Fruit fly (Drosophila melanogaster): ENCODE data around the gene Zasp67.

Gene Zasp67

DNA sequence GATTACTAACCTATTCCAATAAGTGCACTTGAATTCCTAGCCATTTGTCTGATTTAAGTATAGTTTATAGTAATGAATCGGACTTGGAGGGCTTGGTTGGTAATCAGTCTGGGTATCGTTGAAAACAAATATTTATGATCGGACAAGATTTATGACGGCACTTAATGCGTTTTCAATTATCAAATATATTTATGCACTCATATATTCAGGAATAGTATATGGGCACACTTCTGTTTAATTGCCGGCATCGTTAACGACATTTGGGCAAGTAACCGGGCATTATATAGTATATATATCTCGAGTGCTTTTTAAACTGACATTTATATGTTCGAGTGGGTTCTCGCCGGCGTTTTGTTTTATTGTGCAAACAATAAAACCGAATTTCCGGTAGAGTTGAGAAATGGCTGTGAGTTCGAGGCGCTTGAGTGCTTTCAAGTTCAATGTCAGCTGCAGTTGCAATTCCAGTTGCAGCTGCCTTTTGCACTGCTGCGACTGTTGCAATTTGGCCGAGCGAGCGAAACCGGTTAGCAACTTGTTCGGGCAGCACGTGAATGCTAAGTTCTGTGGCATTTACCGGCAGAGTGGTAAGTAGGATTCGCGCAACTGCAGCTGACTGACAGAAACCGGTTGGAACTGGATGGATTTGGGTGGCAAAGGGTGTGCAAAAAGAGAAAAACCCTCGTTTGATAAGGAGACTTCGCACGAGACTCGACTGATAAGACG lies 29.7 kb downstream of the Zasp67 start:
- TF ChIP-seq ss (GFP tag; optimal IDR thresholded peaks at IDR 0.05), result peak in 1 of 2 experiments; percentile 43
- TF ChIP-seq CG6854 (GFP tag; optimal IDR thresholded peaks at IDR 0.05), result peak; percentile 71
- TF ChIP-seq cyc (GFP tag; optimal IDR thresholded peaks at IDR 0.05), result no peak
- peak; percentile 16; the same call in 1 of the 3 replicates for TF ChIP-seq eg (GFP tag; IDR thresholded peaks at IDR 0.05)
- TF ChIP-seq fd85E (GFP tag; optimal IDR thresholded peaks at IDR 0.05), result no peak
- TF ChIP-seq Lpt (GFP tag; optimal IDR thresholded peaks at IDR 0.05), result peak; percentile 12
- peak; percentile 17 for TF ChIP-seq CG6276 (GFP tag; optimal IDR thresholded peaks at IDR 0.05)
- TF ChIP-seq dsx (GFP tag; optimal IDR thresholded peaks at IDR 0.05; ENCODE audit: poor library complexity, severe bottlenecking), result peak; percentile 72
- TF ChIP-seq Eip78C (GFP tag), result peak; percentile 21

DNA sequence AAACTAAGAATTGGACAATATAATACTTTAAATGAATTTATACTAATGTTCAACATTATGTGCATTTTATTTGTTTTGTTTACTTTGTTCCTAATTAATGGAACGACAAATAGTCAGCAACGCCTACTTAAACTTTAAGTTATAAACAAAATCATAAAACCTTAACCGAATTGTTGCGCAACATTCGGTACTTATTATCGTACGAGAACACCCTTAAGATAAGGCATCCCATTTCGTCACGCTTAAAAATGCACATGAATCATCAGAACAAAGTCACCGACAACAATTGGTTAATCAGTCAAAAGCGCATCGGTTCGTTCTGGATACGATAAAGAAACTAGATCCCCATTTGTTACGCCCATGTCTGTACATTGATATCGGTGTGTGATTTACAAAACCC lies 31.1 kb downstream of the Zasp67 start:
- peak; percentile 72 for TF ChIP-seq vri (GFP tag; optimal IDR thresholded peaks at IDR 0.05)
- no peak for TF ChIP-seq OdsH (GFP tag; optimal IDR thresholded peaks at IDR 0.05)
- TF ChIP-seq Eip78C (GFP tag), result peak; percentile 32

DNA sequence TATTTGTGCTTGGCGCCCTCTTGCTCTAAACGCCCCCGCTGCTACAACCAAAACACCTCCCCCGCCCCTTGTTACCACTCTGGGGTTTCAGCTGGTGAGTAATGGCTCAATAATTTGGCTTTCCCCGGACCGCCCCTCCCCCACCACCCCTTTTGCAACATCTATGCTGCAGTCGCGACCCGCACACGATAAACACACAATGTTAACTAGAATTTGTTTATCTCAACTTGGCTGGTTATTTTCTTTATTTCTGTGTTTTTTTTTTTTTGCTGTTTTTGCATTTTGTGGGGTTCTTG lies 31.8 kb downstream of the Zasp67 start:
- TF ChIP-seq CG1621 (tag; optimal IDR thresholded peaks at IDR 0.05) (no peak), Met (GFP tag; optimal IDR thresholded peaks at IDR 0.05) (no peak), CG6808 (GFP tag; optimal IDR thresholded peaks at IDR 0.05) (no peak), Eip78C (GFP tag) (no peak), dac (GFP tag; optimal IDR thresholded peaks at IDR 0.05) (no peak), topi (GFP tag; optimal IDR thresholded peaks at IDR 0.05) (no peak), CG6163 (GFP tag; IDR thresholded peaks at IDR 0.05) (no peak), vri (GFP tag; optimal IDR thresholded peaks at IDR 0.05) (no peak), svp (GFP tag) (no peak), net (GFP tag; optimal IDR thresholded peaks at IDR 0.05) (no peak), CG6854 (GFP tag; optimal IDR thresholded peaks at IDR 0.05) (no peak), CG7368 (GFP tag; optimal IDR thresholded peaks at IDR 0.05) (no peak), achi (GFP tag; optimal IDR thresholded peaks at IDR 0.05) (no peak), CG11902 (GFP tag; optimal IDR thresholded peaks at IDR 0.05) (no peak)

DNA sequence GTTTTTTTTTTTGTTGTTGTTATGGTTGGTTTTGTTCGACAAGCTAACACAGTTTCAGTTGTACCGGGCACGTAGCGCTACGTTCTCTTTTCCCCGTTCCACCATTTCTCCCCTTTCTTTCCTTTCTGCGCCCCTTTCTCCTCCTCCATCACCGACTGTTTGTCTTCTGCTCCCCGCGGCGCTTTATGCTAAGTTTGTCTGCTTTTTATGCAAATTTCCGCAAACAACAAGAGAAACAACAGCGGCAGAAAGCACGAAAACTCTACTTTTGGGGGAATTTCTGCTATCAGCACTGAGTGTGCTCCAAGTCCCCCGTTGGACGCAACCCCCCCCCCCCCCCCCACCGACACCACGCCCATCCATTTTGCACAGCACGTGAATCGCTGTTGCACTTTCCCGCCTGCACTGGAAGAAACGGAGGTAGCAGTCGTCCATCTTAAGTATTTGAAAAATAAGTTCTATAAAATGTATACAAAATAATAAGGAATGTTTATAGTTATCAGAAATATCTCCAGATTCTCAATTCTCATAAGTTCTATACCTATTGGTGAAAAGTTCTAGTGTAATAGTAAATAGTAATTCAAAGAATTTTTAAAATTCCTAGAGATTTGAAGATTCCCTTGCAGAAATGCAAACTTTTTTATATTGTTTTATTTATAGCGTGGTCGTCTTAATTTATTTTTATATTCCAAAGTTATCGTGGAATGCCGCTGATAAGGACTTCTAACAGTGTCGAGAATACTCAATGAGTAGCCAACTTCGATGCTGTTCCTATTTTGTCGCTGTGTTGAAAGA lies 32.4 kb downstream of the Zasp67 start:
- TF ChIP-seq fkh (GFP tag; optimal IDR thresholded peaks at IDR 0.05) (no peak), vri (GFP tag; optimal IDR thresholded peaks at IDR 0.05) (no peak), CG3032 (tag; optimal IDR thresholded peaks at IDR 0.05) (peak; percentile 37), dac (GFP tag; optimal IDR thresholded peaks at IDR 0.05) (peak; percentile 16), Sox102F (GFP tag; optimal IDR thresholded peaks at IDR 0.05) (no peak), spab (GFP tag; optimal IDR thresholded peaks at IDR 0.05) (no peak), Hr38 (GFP tag; optimal IDR thresholded peaks at IDR 0.05) (no peak), CG16779 (tag; optimal IDR thresholded peaks at IDR 0.05) (no peak), CG10669 (GFP tag; optimal IDR thresholded peaks at IDR 0.05) (peak; percentile 26), acj6 (GFP tag; optimal IDR thresholded peaks at IDR 0.05) (peak; percentile 32), achi (GFP tag; optimal IDR thresholded peaks at IDR 0.05) (peak; percentile 34), CG8119 (GFP tag; IDR thresholded peaks at IDR 0.05) (peak; percentile 57), CG4318 (GFP tag; optimal IDR thresholded peaks at IDR 0.05) (peak; percentile 50), pdm3 (GFP tag; optimal IDR thresholded peaks at IDR 0.05) (no peak), CG34406 (GFP tag; optimal IDR thresholded peaks at IDR 0.05) (peak; percentile 16), Sox15 (GFP tag; optimal IDR thresholded peaks at IDR 0.05) (no peak), Met (GFP tag; optimal IDR thresholded peaks at IDR 0.05) (peak; percentile 45), Eip93F (GFP tag; optimal IDR thresholded peaks at IDR 0.05) (no peak), Smox (GFP tag; optimal IDR thresholded peaks at IDR 0.05) (peak; percentile 18), Hr4 (GFP tag; optimal IDR thresholded peaks at IDR 0.05) (peak; percentile 34), fd59A (GFP tag; optimal IDR thresholded peaks at IDR 0.05) (no peak), esn (GFP tag; optimal IDR thresholded peaks at IDR 0.05) (peak; percentile 30), CG11762 (GFP tag; optimal IDR thresholded peaks at IDR 0.05; ENCODE audit: insufficient read depth) (peak; percentile 15), Eip78C (GFP tag) (peak; percentile 72), Lpt (GFP tag; optimal IDR thresholded peaks at IDR 0.05) (peak; percentile 30), CG3919 (GFP tag; optimal IDR thresholded peaks at IDR 0.05) (peak; percentile 57), CG6854 (GFP tag; optimal IDR thresholded peaks at IDR 0.05) (no peak), dsx (GFP tag; optimal IDR thresholded peaks at IDR 0.05; ENCODE audit: poor library complexity, severe bottlenecking) (no peak), OdsH (GFP tag; optimal IDR thresholded peaks at IDR 0.05) (peak; percentile 29), svp (GFP tag) (peak; percentile 65)
